Fruit fly (Drosophila melanogaster) whole organism, embryonic: Measurements from ENCODE around the gene CG9920.

Source experiments
- Abd-B ChIP-seq: fragments of 200-800 bp; sonication (Bioruptor generic); optimal IDR thresholded peaks from 2 replicates; lab custom pipeline; 2018; ENCODE audit warnings: missing biosample characterization, mild to moderate bottlenecking, missing genetic modification characterization, moderate library complexity
- CG10321 ChIP-seq: fragments of 200-800 bp; sonication (Bioruptor generic); IDR thresholded peaks from 2 replicates; pipeline ENCODE4 v1.3.6; 2022; ENCODE audit warnings: missing biosample characterization, missing genetic modification characterization
- CG11723 ChIP-seq: fragments of 200-800 bp; sonication (Bioruptor generic); optimal IDR thresholded peaks from 2 replicates; lab custom pipeline; 2017; ENCODE audit warnings: missing biosample characterization, mild to moderate bottlenecking, missing genetic modification characterization
- CG12299 ChIP-seq: fragments of 200-800 bp; sonication (Bioruptor generic); optimal IDR thresholded peaks from 2 replicates; lab custom pipeline; 2018; ENCODE audit warnings: missing biosample characterization, mild to moderate bottlenecking, missing genetic modification characterization
- CG13424 ChIP-seq: fragments of 200-800 bp; sonication (Bioruptor generic); optimal IDR thresholded peaks from 2 replicates; lab custom pipeline; 2019; ENCODE audit warnings: missing biosample characterization, mild to moderate bottlenecking, missing genetic modification characterization, moderate library complexity
- CG15073 ChIP-seq: fragments of 200-800 bp; sonication (Bioruptor generic); optimal IDR thresholded peaks from 2 replicates; lab custom pipeline; 2016; ENCODE audit warnings: missing biosample characterization, missing genetic modification characterization
- CG15479 ChIP-seq: fragments of 200-800 bp; sonication (Bioruptor generic); optimal IDR thresholded peaks from 3 replicates; lab custom pipeline; 2019; ENCODE audit warnings: missing biosample characterization, mild to moderate bottlenecking, missing genetic modification characterization, moderate library complexity
- CG6683 ChIP-seq: fragments of 200-800 bp; sonication (Bioruptor generic); optimal IDR thresholded peaks from 2 replicates; lab custom pipeline; 2017; ENCODE audit warnings: missing biosample characterization, mild to moderate bottlenecking, missing genetic modification characterization, missing genetic modification reagents
- CG6689 ChIP-seq: fragments of 200-800 bp; sonication (Bioruptor generic); IDR thresholded peaks from 2 replicates; pipeline ENCODE4 v1.3.6; 2022; ENCODE audit warnings: missing biosample characterization, missing genetic modification characterization
- CG7928 ChIP-seq: fragments of 200-800 bp; sonication (Bioruptor generic); optimal IDR thresholded peaks from 2 replicates; lab custom pipeline; 2017; ENCODE audit warnings: missing biosample characterization, mild to moderate bottlenecking, missing genetic modification characterization
- CG8388 ChIP-seq: fragments of 200-800 bp; sonication (Bioruptor generic); optimal IDR thresholded peaks from 2 replicates; lab custom pipeline; 2019; ENCODE audit warnings: missing biosample characterization, mild to moderate bottlenecking, missing genetic modification characterization, moderate library complexity
- HLHmδ ChIP-seq: fragments of 200-800 bp; sonication (Bioruptor generic); optimal IDR thresholded peaks from 2 replicates; lab custom pipeline; 2018; ENCODE audit warnings: missing biosample characterization, mild to moderate bottlenecking, missing genetic modification characterization, moderate library complexity
- MBD-R2 ChIP-seq: fragments of 200-800 bp; sonication (Bioruptor generic); IDR thresholded peaks from 2 replicates; pipeline ENCODE4 v1.3.6; 2022; ENCODE audit warnings: missing biosample characterization, missing genetic modification characterization
- Med ChIP-seq: fragments of 200-800 bp; sonication (Bioruptor generic); peaks from one replicate; lab custom pipeline; 2016; ENCODE audit warnings: missing biosample characterization, missing genetic modification characterization, mild to moderate bottlenecking, inconsistent platforms, moderate library complexity
- NC2β ChIP-seq: fragments of 200-800 bp; sonication (Bioruptor generic); optimal IDR thresholded peaks from 2 replicates; lab custom pipeline; 2016; ENCODE audit warnings: missing biosample characterization, missing genetic modification characterization
- Optix ChIP-seq: fragments of 200-800 bp; sonication (Bioruptor generic); IDR thresholded peaks from 3 replicates; pipeline ENCODE4 v1.3.6; 2022; ENCODE audit warnings: missing biosample characterization, missing genetic modification characterization
- Ptx1 ChIP-seq: fragments of 200-800 bp; sonication (Bioruptor generic); IDR thresholded peaks from 2 replicates; pipeline ENCODE4 v1.3.6; 2022; ENCODE audit warnings: missing biosample characterization, missing genetic modification characterization
- Rfx ChIP-seq: fragments of 200-800 bp; sonication (Bioruptor generic); IDR thresholded peaks from 2 replicates; pipeline ENCODE4 v1.3.6; 2022; ENCODE audit warnings: missing biosample characterization, missing genetic modification characterization
- Ssrp ChIP-seq: fragments of 200-800 bp; sonication (Bioruptor generic); optimal IDR thresholded peaks from 2 replicates; lab custom pipeline; 2018; ENCODE audit warnings: missing biosample characterization, mild to moderate bottlenecking, missing genetic modification characterization, moderate library complexity
- amos ChIP-seq: fragments of 200-800 bp; sonication (Bioruptor generic); IDR thresholded peaks from 2 replicates; pipeline ENCODE4 v1.3.6; 2022; ENCODE audit warnings: missing biosample characterization, missing genetic modification characterization; ENCODE audit not compliant: partially characterized antibody
- bbx ChIP-seq: fragments of 200-800 bp; sonication (Bioruptor generic); IDR thresholded peaks from 2 replicates; pipeline ENCODE4 v1.3.6; 2022; ENCODE audit warnings: missing biosample characterization, missing genetic modification characterization; ENCODE audit not compliant: partially characterized antibody
- bigmax ChIP-seq: fragments of 200-800 bp; sonication (Bioruptor generic); optimal IDR thresholded peaks from 2 replicates; lab custom pipeline; 2018; ENCODE audit warnings: missing biosample characterization, mild to moderate bottlenecking, missing genetic modification characterization
- crc ChIP-seq: fragments of 200-800 bp; sonication (Bioruptor generic); optimal IDR thresholded peaks from 2 replicates; lab custom pipeline; 2016; ENCODE audit warnings: missing biosample characterization, missing genetic modification characterization
- dan ChIP-seq: fragments of 200-800 bp; sonication (Bioruptor generic); IDR thresholded peaks from 2 replicates; pipeline ENCODE4 v1.3.6; 2022; ENCODE audit warnings: missing biosample characterization, missing genetic modification characterization
- dmrt11E ChIP-seq: fragments of 200-800 bp; sonication (Bioruptor generic); optimal IDR thresholded peaks from 3 replicates; lab custom pipeline; 2018; ENCODE audit warnings: missing biosample characterization, mild to moderate bottlenecking, missing genetic modification characterization, moderate library complexity
- dmrt99B ChIP-seq: fragments of 200-800 bp; sonication (Bioruptor generic); optimal IDR thresholded peaks from 2 replicates; lab custom pipeline; 2018; ENCODE audit warnings: missing biosample characterization, mild to moderate bottlenecking, missing genetic modification characterization, moderate library complexity
- esg ChIP-seq: fragments of 200-800 bp; sonication (Bioruptor generic); conservative IDR thresholded peaks from 2 replicates; pipeline ENCODE4 v1.3.6; 2022; ENCODE audit warnings: missing biosample characterization, missing genetic modification characterization
- exex ChIP-seq: fragments of 200-800 bp; sonication (Bioruptor generic); optimal IDR thresholded peaks from 4 replicates; lab custom pipeline; 2018; ENCODE audit warnings: missing biosample characterization, mild to moderate bottlenecking, missing genetic modification characterization, moderate library complexity
- fd96Cb ChIP-seq: fragments of 200-800 bp; sonication (Bioruptor generic); optimal IDR thresholded peaks from 2 replicates; lab custom pipeline; 2018; ENCODE audit warnings: missing biosample characterization, mild to moderate bottlenecking, missing genetic modification characterization, moderate library complexity
- grn ChIP-seq: fragments of 200-800 bp; sonication (Bioruptor generic); optimal IDR thresholded peaks from 3 replicates; lab custom pipeline; 2017; ENCODE audit warnings: missing biosample characterization, missing genetic modification characterization
- gsb ChIP-seq: fragments of 200-800 bp; sonication (Bioruptor generic); IDR thresholded peaks from 2 replicates; pipeline ENCODE4 v1.3.6; 2022; ENCODE audit warnings: missing biosample characterization, missing genetic modification characterization
- lbe ChIP-seq: fragments of 200-800 bp; sonication (Bioruptor generic); optimal IDR thresholded peaks from 2 replicates; lab custom pipeline; 2016; ENCODE audit warnings: missing biosample characterization, mild to moderate bottlenecking, missing genetic modification characterization
- pzg ChIP-seq: fragments of 200-800 bp; sonication (Bioruptor generic); optimal IDR thresholded peaks from 3 replicates; lab custom pipeline; 2018; ENCODE audit warnings: missing biosample characterization, mild to moderate bottlenecking, missing genetic modification characterization, moderate library complexity
- schlank ChIP-seq: fragments of 200-800 bp; sonication (Bioruptor generic); optimal IDR thresholded peaks from 2 replicates; lab custom pipeline; 2018; ENCODE audit warnings: missing biosample characterization, mild to moderate bottlenecking, missing genetic modification characterization
- sob ChIP-seq: fragments of 200-800 bp; sonication (Bioruptor generic); IDR thresholded peaks from 2 replicates; pipeline ENCODE4 v1.3.6; 2022; ENCODE audit warnings: missing biosample characterization, missing genetic modification characterization
- tap ChIP-seq: fragments of 200-800 bp; optimal IDR thresholded peaks from 3 replicates; lab custom pipeline; 2019; ENCODE audit warnings: missing biosample characterization, mild to moderate bottlenecking, missing genetic modification characterization, moderate library complexity
- tgo ChIP-seq: fragments of 200-800 bp; sonication (Bioruptor generic); IDR thresholded peaks from 3 replicates; pipeline ENCODE4 v1.3.6; 2022; ENCODE audit warnings: missing biosample characterization, missing genetic modification characterization
- ttk ChIP-seq: fragments of 200-800 bp; sonication (Bioruptor generic); IDR thresholded peaks from 2 replicates; pipeline ENCODE4 v2.1.2; 2022; ENCODE audit warnings: missing biosample characterization, missing genetic modification characterization
- zfh2 ChIP-seq: fragments of 200-800 bp; sonication (Bioruptor generic); optimal IDR thresholded peaks from 2 replicates; lab custom pipeline; 2016; ENCODE audit warnings: missing biosample characterization, missing genetic modification characterization

CG9920 gene

DNA sequence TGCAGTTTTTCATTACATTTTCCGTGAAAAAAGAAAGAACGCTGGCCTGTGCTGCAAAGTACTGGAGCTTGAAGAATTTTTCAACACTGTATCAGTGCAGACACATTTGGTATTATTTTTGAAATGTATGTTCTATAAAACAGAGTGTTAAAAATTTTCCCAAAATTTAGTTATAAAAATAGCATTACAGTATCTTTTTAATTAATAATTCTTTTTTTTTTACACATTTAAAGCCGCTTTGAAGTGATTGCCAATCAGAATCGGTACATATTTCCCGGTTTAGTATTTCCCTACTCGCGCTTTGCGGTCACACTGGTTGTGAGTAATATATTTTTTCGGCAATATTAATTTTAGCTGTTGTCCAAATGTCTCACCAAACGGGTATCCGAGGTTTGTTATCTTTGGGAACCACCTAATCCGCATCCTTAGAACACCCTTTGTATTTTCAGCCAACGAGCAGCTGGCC, 24.5 kb upstream of the CG9920 start, which contains the start of the genes Abi and twf (continued):
- TF ChIP-seq grn (no peak), Optix (GFP tag; lab: Robert Waterston, UW) (no peak), CG8388 (GFP tag; lab: Kevin White, UChicago) (peak; percentile 60), tgo (GFP tag; lab: Robert Waterston, UW) (peak; percentile 67), fd96Cb (tag; lab: Kevin White, UChicago) (peak; percentile 30), exex (peak; percentile 6), CG6689 (peak; percentile 72), CG15479 (GFP tag; lab: Kevin White, UChicago) (no peak), tap (tag; lab: Kevin White, UChicago) (peak; percentile 13), sob (peak; percentile 80), CG12299 (tag; lab: Kevin White, UChicago) (peak; percentile 20), gsb (GFP tag; lab: Robert Waterston, UW) (no peak), CG7928 (no peak), dmrt99B (tag; lab: Kevin White, UChicago) (peak; percentile 49), bbx (GFP tag; lab: Robert Waterston, UW) (no peak), pzg (peak; percentile 52), dan (GFP tag; lab: Robert Waterston, UW) (no peak), Abd-B (GFP tag; lab: Kevin White, UChicago) (peak; percentile 49), CG11723 (no peak), Ssrp (tag; lab: Kevin White, UChicago) (peak; percentile 56), MBD-R2 (GFP tag; lab: Robert Waterston, UW) (peak; percentile 79), CG15073 (GFP tag; lab: Kevin White, UChicago) (no peak), Ptx1 (GFP tag; lab: Robert Waterston, UW) (peak; percentile 71), schlank (tag; lab: Kevin White, UChicago) (peak; percentile 9), lbe (peak; percentile 73), CG13424 (tag; lab: Kevin White, UChicago) (peak; percentile 67), amos (GFP tag; lab: Robert Waterston, UW) (no peak), esg (peak; percentile 39), dmrt11E (tag; lab: Kevin White, UChicago) (peak; percentile 65), bigmax (GFP tag; lab: Kevin White, UChicago) (no peak), ttk (GFP tag; lab: Robert Waterston, UW) (peak; percentile 41), CG10321 (GFP tag; lab: Robert Waterston, UW) (no peak), NC2β (peak; percentile 53), Rfx (GFP tag; lab: Robert Waterston, UW) (peak; percentile 77), CG6683 (GFP tag; lab: Kevin White, UChicago) (peak; percentile 22), crc (GFP tag; lab: Kevin White, UChicago) (no peak), zfh2 (GFP tag; lab: Kevin White, UChicago) (peak; percentile 74)

- TF ChIP-seq HLHmδ (GFP tag; lab: Kevin White, UChicago) (no peak), Med (peak; percentile 19)
- TF ChIP-seq, all 482 proteins: peak for 1
Observed at dm6 chr3R:14118350-14118749, 20.5 kb upstream of the CG9920 start, which contains the start of gene Kif19A. Gene Kif19A (minus strand): TSS chr3R:14118450.
